Fruit fly (Drosophila melanogaster) whole organism, embryonic: Measurements from ENCODE around the gene Pi4KIIalpha.

Experiments used
- CG10147 ChIP-seq: fragments of 200-800 bp; sonication (Bioruptor generic); optimal IDR thresholded peaks from 2 replicates; lab custom pipeline; 2019; ENCODE audit warnings: missing biosample characterization, mild to moderate bottlenecking, missing genetic modification characterization, moderate library complexity
- CG12071 ChIP-seq: fragments of 200-800 bp; sonication (Bioruptor generic); optimal IDR thresholded peaks from 3 replicates; lab custom pipeline; 2018; ENCODE audit warnings: missing biosample characterization, mild to moderate bottlenecking, missing genetic modification characterization
- CG12391 ChIP-seq: fragments of 200-800 bp; sonication (Bioruptor generic); optimal IDR thresholded peaks from 3 replicates; lab custom pipeline; 2018; ENCODE audit warnings: missing biosample characterization, mild to moderate bottlenecking, missing genetic modification characterization, moderate library complexity
- CG12744 ChIP-seq: fragments of 200-800 bp; sonication (Bioruptor generic); optimal IDR thresholded peaks from 2 replicates; lab custom pipeline; 2016; ENCODE audit warnings: missing biosample characterization, missing genetic modification characterization
- CG13287 ChIP-seq: fragments of 200-800 bp; sonication (Bioruptor generic); IDR thresholded peaks from 2 replicates; pipeline ENCODE4 v1.3.6; 2022; ENCODE audit warnings: missing biosample characterization, missing genetic modification characterization; ENCODE audit not compliant: partially characterized antibody
- CG14710 ChIP-seq: fragments of 200-800 bp; sonication (Bioruptor generic); optimal IDR thresholded peaks from 3 replicates; lab custom pipeline; 2019; ENCODE audit warnings: missing biosample characterization, mild to moderate bottlenecking, missing genetic modification characterization, moderate library complexity
- CG1603 ChIP-seq: fragments of 200-800 bp; sonication (Bioruptor generic); optimal IDR thresholded peaks from 2 replicates; lab custom pipeline; 2019; ENCODE audit warnings: missing biosample characterization, mild to moderate bottlenecking, missing genetic modification characterization, moderate library complexity
- CG16815 ChIP-seq: fragments of 200-800 bp; sonication (Bioruptor generic); optimal IDR thresholded peaks from 3 replicates; lab custom pipeline; 2017; ENCODE audit warnings: missing biosample characterization, mild to moderate bottlenecking, missing genetic modification characterization
- CG17802 ChIP-seq: fragments of 200-800 bp; sonication (Bioruptor generic); optimal IDR thresholded peaks from 2 replicates; lab custom pipeline; 2018; ENCODE audit warnings: missing biosample characterization, mild to moderate bottlenecking, missing genetic modification characterization, moderate library complexity
- CG2120 ChIP-seq: fragments of 200-800 bp; sonication (Bioruptor generic); optimal IDR thresholded peaks from 3 replicates; lab custom pipeline; 2016; ENCODE audit warnings: missing biosample characterization, missing genetic modification characterization
- CG30020 ChIP-seq: fragments of 200-800 bp; optimal IDR thresholded peaks from 2 replicates; lab custom pipeline; 2019; ENCODE audit warnings: missing biosample characterization, mild to moderate bottlenecking, missing genetic modification characterization, moderate library complexity
- CG3726 ChIP-seq: fragments of 200-800 bp; sonication (Bioruptor generic); IDR thresholded peaks from 3 replicates; pipeline ENCODE4, ENCODE4 v1.3.6; 2022; ENCODE audit warnings: missing biosample characterization, missing genetic modification characterization
- CG5245 ChIP-seq: fragments of 200-800 bp; sonication (Bioruptor generic); optimal IDR thresholded peaks from 3 replicates; lab custom pipeline; 2016; ENCODE audit warnings: missing biosample characterization, missing genetic modification characterization
- CG6654 ChIP-seq: fragments of 200-800 bp; sonication (Bioruptor generic); optimal IDR thresholded peaks from 2 replicates; lab custom pipeline; 2017; ENCODE audit warnings: missing biosample characterization, mild to moderate bottlenecking, missing genetic modification characterization
- CG7987 ChIP-seq: fragments of 200-800 bp; sonication (Bioruptor generic); optimal IDR thresholded peaks from 2 replicates; lab custom pipeline; 2018; ENCODE audit warnings: missing biosample characterization, mild to moderate bottlenecking, missing genetic modification characterization, moderate library complexity
- CG9797 ChIP-seq: fragments of 200-800 bp; sonication (Bioruptor generic); optimal IDR thresholded peaks from 3 replicates; lab custom pipeline; 2018; ENCODE audit warnings: missing biosample characterization, mild to moderate bottlenecking, missing genetic modification characterization
- Chrac-16 ChIP-seq: fragments of 200-800 bp; sonication (Bioruptor generic); optimal IDR thresholded peaks from 3 replicates; lab custom pipeline; 2016; ENCODE audit warnings: missing biosample characterization, missing genetic modification characterization
- Doc2 ChIP-seq: fragments of 200-800 bp; sonication (Bioruptor generic); IDR thresholded peaks from 2 replicates; pipeline ENCODE4 v1.3.6; 2022; ENCODE audit warnings: missing biosample characterization, missing genetic modification characterization
- Dp ChIP-seq: fragments of 200-800 bp; sonication (Bioruptor generic); optimal IDR thresholded peaks from 2 replicates; lab custom pipeline; 2018; ENCODE audit warnings: missing biosample characterization, mild to moderate bottlenecking, missing genetic modification characterization, moderate library complexity
- Fer2 ChIP-seq: fragments of 200-800 bp; sonication (Bioruptor generic); optimal IDR thresholded peaks from 2 replicates; lab custom pipeline; 2018; ENCODE audit warnings: missing biosample characterization, mild to moderate bottlenecking, missing genetic modification characterization, moderate library complexity
- HLH4C ChIP-seq: fragments of 200-800 bp; sonication (Bioruptor generic); IDR thresholded peaks from 3 replicates; pipeline ENCODE4 v1.3.6; 2022; ENCODE audit warnings: missing biosample characterization, missing genetic modification characterization; ENCODE audit not compliant: partially characterized antibody
- Hr51 ChIP-seq, 2 experiments: fragments of 200-800 bp; sonication (Bioruptor generic); optimal IDR thresholded peaks; 2 replicates in 1 of 2; 3 replicates in 1 of 2; lab custom pipeline; 2016 to 2018; ENCODE audit warnings: missing biosample characterization in 2 of 2, missing genetic modification characterization in 2 of 2, mild to moderate bottlenecking in 1 of 2, moderate library complexity in 1 of 2
- MESR4 ChIP-seq: fragments of 200-800 bp; sonication (Bioruptor generic); optimal IDR thresholded peaks from 2 replicates; lab custom pipeline; 2018; ENCODE audit warnings: missing biosample characterization, mild to moderate bottlenecking, missing genetic modification characterization, moderate library complexity
- Scr ChIP-seq: fragments of 200-800 bp; sonication (Bioruptor generic); IDR thresholded peaks from 2 replicates; pipeline ENCODE4 v1.3.6; 2022; ENCODE audit warnings: missing biosample characterization, missing genetic modification characterization; ENCODE audit not compliant: partially characterized antibody
- cad ChIP-seq: fragments of >200 bp; optimal IDR thresholded peaks from 2 replicates; lab custom pipeline; 2017; ENCODE audit warnings: missing biosample characterization, missing genetic modification characterization
- caup ChIP-seq: fragments of 200-800 bp; sonication (Bioruptor generic); optimal IDR thresholded peaks from 3 replicates; lab custom pipeline; 2017; ENCODE audit warnings: missing biosample characterization, mild to moderate bottlenecking, missing genetic modification characterization, moderate library complexity; ENCODE audit not compliant: severe bottlenecking
- chm ChIP-seq: fragments of 200-800 bp; sonication (Bioruptor generic); IDR thresholded peaks from 2 replicates; pipeline ENCODE4 v1.3.6; 2022; ENCODE audit warnings: missing biosample characterization, missing genetic modification characterization
- dmrt99B ChIP-seq: fragments of 200-800 bp; sonication (Bioruptor generic); optimal IDR thresholded peaks from 2 replicates; lab custom pipeline; 2018; ENCODE audit warnings: missing biosample characterization, mild to moderate bottlenecking, missing genetic modification characterization, moderate library complexity
- ftz-f1 ChIP-seq: fragments of 200-800 bp; sonication (Bioruptor generic); optimal IDR thresholded peaks from 2 replicates; lab custom pipeline; 2016; ENCODE audit warnings: missing biosample characterization, missing genetic modification characterization
- gro ChIP-seq: fragments of 200-800 bp; sonication (Bioruptor generic); optimal IDR thresholded peaks from 2 replicates; lab custom pipeline; 2016; ENCODE audit warnings: missing biosample characterization, missing genetic modification characterization
- gsb-n ChIP-seq: fragments of 200-800 bp; sonication (Bioruptor generic); optimal IDR thresholded peaks from 3 replicates; lab custom pipeline; 2018; ENCODE audit warnings: missing biosample characterization, mild to moderate bottlenecking, missing genetic modification characterization
- ham ChIP-seq: fragments of 200-800 bp; sonication (Bioruptor generic); IDR thresholded peaks from 2 replicates; pipeline ENCODE4 v1.3.6; 2022; ENCODE audit warnings: missing biosample characterization, missing genetic modification characterization
- her ChIP-seq: fragments of 200-800 bp; sonication (Bioruptor generic); optimal IDR thresholded peaks from 2 replicates; lab custom pipeline; 2016; ENCODE audit warnings: missing biosample characterization, missing genetic modification characterization
- inv ChIP-seq: fragments of 200-800 bp; sonication (Bioruptor generic); IDR thresholded peaks from 2 replicates; pipeline ENCODE4 v1.3.6; 2022; ENCODE audit warnings: missing biosample characterization, missing genetic modification characterization; ENCODE audit not compliant: partially characterized antibody
- jumu ChIP-seq: fragments of 200-800 bp; sonication (Bioruptor generic); optimal IDR thresholded peaks from 3 replicates; lab custom pipeline; 2016; ENCODE audit warnings: missing biosample characterization, missing genetic modification characterization
- lbe ChIP-seq: fragments of 200-800 bp; sonication (Bioruptor generic); optimal IDR thresholded peaks from 2 replicates; lab custom pipeline; 2016; ENCODE audit warnings: missing biosample characterization, mild to moderate bottlenecking, missing genetic modification characterization
- mld ChIP-seq: fragments of 200-800 bp; sonication (Bioruptor generic); IDR thresholded peaks from 3 replicates; pipeline ENCODE4 v1.3.6; 2022; ENCODE audit warnings: missing biosample characterization, missing genetic modification characterization; ENCODE audit not compliant: partially characterized antibody
- sd ChIP-seq: fragments of 200-800 bp; sonication (Bioruptor generic); optimal IDR thresholded peaks from 3 replicates; lab custom pipeline; 2018; ENCODE audit warnings: missing biosample characterization, mild to moderate bottlenecking, missing genetic modification characterization, moderate library complexity
- slou ChIP-seq: fragments of 200-800 bp; sonication (Bioruptor generic); optimal IDR thresholded peaks from 3 replicates; lab custom pipeline; 2016; ENCODE audit warnings: missing biosample characterization, missing genetic modification characterization
- sqz ChIP-seq: fragments of 200-800 bp; sonication (Bioruptor generic); optimal IDR thresholded peaks from 3 replicates; lab custom pipeline; 2018; ENCODE audit warnings: missing biosample characterization, mild to moderate bottlenecking, missing genetic modification characterization
- sr ChIP-seq: fragments of 200-800 bp; sonication (Bioruptor generic); IDR thresholded peaks from 3 replicates; pipeline ENCODE4 v1.3.6; 2022; ENCODE audit warnings: missing biosample characterization, missing genetic modification characterization
- tgo ChIP-seq: fragments of 200-800 bp; sonication (Bioruptor generic); IDR thresholded peaks from 3 replicates; pipeline ENCODE4 v1.3.6; 2022; ENCODE audit warnings: missing biosample characterization, missing genetic modification characterization
- vfl ChIP-seq: fragments of 200-800 bp; sonication (Bioruptor generic); optimal IDR thresholded peaks from 2 replicates; lab custom pipeline; 2016; ENCODE audit warnings: missing biosample characterization, missing genetic modification characterization
- wek ChIP-seq: fragments of 200-800 bp; sonication (Bioruptor generic); optimal IDR thresholded peaks from 3 replicates; lab custom pipeline; 2018; ENCODE audit warnings: missing biosample characterization, mild to moderate bottlenecking, missing genetic modification characterization, moderate library complexity
- zfh2 ChIP-seq: fragments of 200-800 bp; sonication (Bioruptor generic); optimal IDR thresholded peaks from 2 replicates; lab custom pipeline; 2016; ENCODE audit warnings: missing biosample characterization, missing genetic modification characterization

Pi4KIIalpha gene

dm6 chr3R:5591398-5591853 is 28.0 kb upstream of the Pi4KIIalpha start, which contains the start of the genes noi and Vha26 (continued):
- TF ChIP-seq ftz-f1 = peak; percentile 12
- TF ChIP-seq CG10147 (GFP tag; lab: Kevin White, UChicago) = no peak
- TF ChIP-seq inv (GFP tag; lab: Robert Waterston, UW) = peak; percentile 53; the same call in 1 of the 2 replicates

dm6 chr3R:5588573-5588972 is 25.1 kb upstream of the Pi4KIIalpha start, which contains the start of gene PolZ2:
TSS of gene PolZ2 (plus strand) at chr3R:5588873.
- TF ChIP-seq CG14710 (tag; lab: Kevin White, UChicago) = peak; percentile 24
- TF ChIP-seq dmrt99B (tag; lab: Kevin White, UChicago) = no peak
- no peak for TF ChIP-seq CG9797
- peak; percentile 25 for TF ChIP-seq CG30020 (tag; lab: Kevin White, UChicago)
- no peak for TF ChIP-seq sd (tag; lab: Kevin White, UChicago)
- peak; percentile 40 for TF ChIP-seq CG17802 (tag; lab: Kevin White, UChicago)
- peak; percentile 28 for TF ChIP-seq wek (GFP tag; lab: Kevin White, UChicago)
- TF ChIP-seq CG7987 (GFP tag; lab: Kevin White, UChicago) = no peak
- TF ChIP-seq CG13287 = no peak
- peak; percentile 36; the same call in 1 of the 2 replicates for TF ChIP-seq Scr (GFP tag; lab: Robert Waterston, UW)
- TF ChIP-seq her (GFP tag; lab: Kevin White, UChicago) = no peak
- TF ChIP-seq Dp (GFP tag; lab: Kevin White, UChicago) = peak; percentile 10

DNA sequence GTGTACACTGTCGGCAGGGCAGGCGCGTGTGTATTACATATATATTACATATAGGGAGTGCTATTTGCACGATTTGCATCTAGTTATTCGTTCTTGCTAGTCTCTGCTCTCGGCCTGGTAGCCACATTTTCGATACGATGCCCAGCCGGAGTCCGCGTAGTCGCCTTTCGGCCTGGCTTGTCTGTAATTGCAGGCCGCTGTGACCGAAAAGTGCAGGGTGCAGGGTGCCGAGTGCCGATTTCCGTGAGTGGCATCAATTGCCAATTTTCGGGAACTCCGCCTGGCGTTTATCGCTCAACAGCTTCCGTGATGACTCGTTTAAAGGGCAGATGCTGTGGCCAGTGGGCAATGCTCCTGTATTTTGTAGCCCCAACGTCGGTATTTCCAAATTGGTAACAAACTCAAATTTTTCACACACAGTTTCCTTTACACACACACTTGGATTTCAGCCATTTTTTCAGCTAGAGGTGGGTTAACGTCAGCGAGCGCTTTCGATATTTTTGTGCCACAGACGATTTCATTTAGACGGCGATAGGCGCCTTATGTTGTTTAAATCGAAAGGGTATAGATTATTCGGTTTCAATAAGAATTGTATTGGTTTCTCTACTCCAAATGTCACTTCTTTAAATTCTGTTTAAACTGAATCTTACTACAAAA is 24.5 kb upstream of the Pi4KIIalpha start, which contains the start of gene CG2926:
CG2926 (minus strand) TSS at position 518 of the 657 bp plus-strand sequence.
- TF ChIP-seq HLH4C (GFP tag; lab: Robert Waterston, UW) (peak; percentile 84), Hr51 (GFP tag; optimal IDR thresholded peaks at IDR 0.05; lab: Kevin White, UChicago) (no peak), Doc2 (GFP tag; lab: Robert Waterston, UW) (no peak), cad (GFP tag; lab: Kevin White, UChicago) (no peak), CG2120 (GFP tag; lab: Kevin White, UChicago) (peak; percentile 68), CG6654 (no peak), ham (no peak), Fer2 (tag; lab: Kevin White, UChicago) (no peak), sr (GFP tag; lab: Robert Waterston, UW) (no peak), CG12071 (no peak), gsb-n (tag; lab: Kevin White, UChicago) (no peak), CG1603 (tag; lab: Kevin White, UChicago) (no peak), CG12744 (GFP tag; lab: Kevin White, UChicago) (no peak), CG3726 (GFP tag; lab: Robert Waterston, UW) (no peak), zfh2 (GFP tag; lab: Kevin White, UChicago) (peak; percentile 44), slou (peak; percentile 16), Chrac-16 (GFP tag; lab: Kevin White, UChicago) (no peak), chm (GFP tag; lab: Robert Waterston, UW) (peak; percentile 55), CG12391 (tag; lab: Kevin White, UChicago) (no peak), CG16815 (GFP tag; lab: Kevin White, UChicago) (no peak), vfl (GFP tag; lab: Kevin White, UChicago) (peak; percentile 38), gro (GFP tag; lab: Kevin White, UChicago) (no peak), mld (peak; percentile 91), tgo (GFP tag; lab: Robert Waterston, UW) (no peak; the same call in 2 of the 3 replicates), lbe (no peak), Scr (GFP tag; lab: Robert Waterston, UW) (peak; percentile 89), caup (peak; percentile 9), sqz (no peak), MESR4 (peak; percentile 94), jumu (no peak), CG5245 (GFP tag; lab: Kevin White, UChicago) (peak; percentile 94)
